Worm (Caenorhabditis elegans) whole organism, midembryonic: ENCODE measurements around the gene eef-1A.2.

Experiments used
- cog-1 ChIP-seq: sonication (generic microtip); optimal IDR thresholded peaks from 2 replicates; lab custom pipeline; 2016; ENCODE audit warnings: missing genetic modification characterization, missing compliant biosample characterization
- flt-1 ChIP-seq: fragments of 200-800 bp; sonication (Bioruptor generic); IDR thresholded peaks from 2 replicates; pipeline ENCODE4 v1.3.6; 2022; ENCODE audit warnings: missing genetic modification characterization, missing compliant biosample characterization
- klf-2 ChIP-seq: fragments of 200-800 bp; sonication (Bioruptor generic); conservative IDR thresholded peaks from 2 replicates; pipeline ENCODE4 v1.3.6; 2022; ENCODE audit warnings: missing genetic modification reagents, missing genetic modification characterization, missing compliant biosample characterization
- ref-1 ChIP-seq: fragments of 200-800 bp; sonication (Bioruptor generic); conservative IDR thresholded peaks from 2 replicates; pipeline ENCODE4 v1.3.6; 2022; ENCODE audit warnings: missing genetic modification reagents, missing genetic modification characterization, missing compliant biosample characterization
- ztf-23 ChIP-seq: fragments of 200-800 bp; sonication (Bioruptor generic); IDR thresholded peaks from 2 replicates; pipeline ENCODE4 v1.3.6; 2022; ENCODE audit warnings: missing genetic modification reagents, missing genetic modification characterization, missing compliant biosample characterization
- ztf-29 ChIP-seq: fragments of 200-800 bp; sonication (Bioruptor generic); IDR thresholded peaks from 2 replicates; pipeline ENCODE4 v1.3.6; 2022; ENCODE audit warnings: missing genetic modification reagents, missing genetic modification characterization, missing compliant biosample characterization

ce11 chrX:7827989-7828388, 4.5 kb downstream of the eef-1A.2 start:
- TF ChIP-seq ztf-23 (GFP tag; lab: Robert Waterston, UW), result no peak
- no peak for TF ChIP-seq ref-1 (GFP tag; lab: Robert Waterston, UW)
- TF ChIP-seq cog-1, result no peak
- TF ChIP-seq klf-2 (GFP tag; lab: Robert Waterston, UW), result no peak
- TF ChIP-seq flt-1 (GFP tag; lab: Robert Waterston, UW), result no peak
- TF ChIP-seq ztf-29 (GFP tag; lab: Robert Waterston, UW), result no peak
